Fruit fly (Drosophila melanogaster) Kc167 (cell line): ENCODE data around the gene GramD1B.

ENCODE experiments used
- Myc ChIP-seq: fragments of >200 bp; optimal IDR thresholded peaks from 2 replicates; lab custom pipeline; 2017; ENCODE audit warnings: missing external identifiers
- Sin3A ChIP-seq: fragments of >200 bp; optimal IDR thresholded peaks from 2 replicates; lab custom pipeline; 2018; ENCODE audit warnings: missing external identifiers
- h ChIP-seq: fragments of >200 bp; optimal IDR thresholded peaks from 3 replicates; lab custom pipeline; 2018; ENCODE audit warnings: missing external identifiers
- insv ChIP-seq: fragments of >200 bp; optimal IDR thresholded peaks from 3 replicates; lab custom pipeline; 2018; ENCODE audit warnings: missing external identifiers
- psq ChIP-seq: fragments of >200 bp; optimal IDR thresholded peaks from 2 replicates; lab custom pipeline; 2017; ENCODE audit warnings: missing external identifiers
- ttk ChIP-seq: sonication (Bioruptor generic); optimal IDR thresholded peaks from 2 replicates; lab custom pipeline; 2017; ENCODE audit warnings: missing external identifiers

GramD1B gene

DNA sequence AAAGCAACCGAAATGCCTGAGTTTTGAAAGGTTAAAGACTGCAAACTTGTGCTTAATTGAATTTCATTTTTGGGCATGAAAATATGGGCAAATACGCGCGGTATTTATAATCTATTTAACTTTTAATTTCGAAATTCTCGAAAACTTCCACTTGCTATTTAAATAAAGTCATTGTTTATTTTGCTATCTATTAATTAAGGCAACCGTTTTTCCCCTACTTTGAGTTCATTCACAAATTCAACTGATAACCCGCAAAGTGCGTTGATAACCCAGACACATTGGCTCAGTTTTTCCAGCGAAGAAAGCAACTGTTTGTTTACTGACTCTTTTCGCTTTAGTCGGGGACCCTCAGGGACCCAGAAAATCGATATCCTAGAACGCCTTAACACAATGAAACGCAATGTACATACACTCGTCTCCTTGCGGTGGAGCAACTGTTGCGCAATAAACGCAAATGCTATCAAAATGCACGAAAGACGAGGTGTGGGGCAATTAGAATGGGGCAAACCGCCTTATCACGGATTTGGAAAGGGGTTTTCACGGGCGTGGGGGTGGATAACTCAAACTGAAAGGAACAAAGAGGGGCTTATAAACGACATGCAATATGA, 1.3 kb downstream of the GramD1B start:
- TF ChIP-seq psq (lab: Kevin White, UChicago) (no peak), insv (lab: Kevin White, UChicago) (no peak), Sin3A (lab: Kevin White, UChicago) (no peak)

DNA sequence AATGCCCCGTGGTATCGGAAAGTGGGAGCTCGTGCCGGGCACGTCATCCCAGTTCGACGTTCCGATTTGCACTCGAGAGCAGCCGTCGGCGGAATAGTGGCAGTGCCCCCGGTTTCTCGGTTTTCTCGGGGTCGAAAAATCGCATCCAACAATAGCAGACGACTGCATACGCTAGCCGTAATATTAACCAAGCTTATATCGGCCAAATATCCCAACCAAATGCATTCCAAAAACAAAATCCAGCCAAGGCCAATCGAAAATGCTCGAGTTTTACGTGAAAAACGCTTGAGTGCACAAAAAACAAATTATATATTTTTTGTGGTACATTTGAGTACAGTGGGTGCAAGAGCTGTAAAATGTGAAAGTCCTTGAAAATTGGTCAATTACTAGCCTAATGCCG, 1.8 kb downstream of the GramD1B start:
- TF ChIP-seq h (lab: Kevin White, UChicago) = no peak
- TF ChIP-seq psq (lab: Kevin White, UChicago) = no peak
- TF ChIP-seq insv (lab: Kevin White, UChicago) = no peak
- TF ChIP-seq Myc (lab: Kevin White, UChicago) = no peak
- TF ChIP-seq Sin3A (lab: Kevin White, UChicago) = no peak
- no peak for TF ChIP-seq ttk (lab: Kevin White, UChicago)

DNA sequence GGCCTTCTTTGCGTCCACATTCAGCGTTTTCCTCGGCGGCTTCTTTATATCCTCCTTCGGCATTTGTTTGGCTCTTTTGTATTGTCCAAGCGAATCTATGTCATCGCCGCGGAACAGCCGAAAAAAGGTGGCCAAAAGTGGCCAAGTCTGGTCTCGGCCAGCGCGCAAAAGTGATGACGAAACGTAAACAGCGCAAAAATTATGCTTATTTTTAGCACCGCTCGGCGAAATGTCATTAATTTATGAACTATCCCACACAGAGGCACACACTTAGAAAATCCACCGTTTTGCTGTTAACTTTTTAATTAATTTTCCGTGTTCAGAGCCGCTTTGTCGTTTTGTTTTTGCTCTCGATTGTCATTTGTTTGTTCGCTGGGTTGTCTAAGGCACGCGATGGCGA, 2.3 kb downstream of the GramD1B start:
- TF ChIP-seq Myc (lab: Kevin White, UChicago) (no peak), insv (lab: Kevin White, UChicago) (no peak), ttk (lab: Kevin White, UChicago) (no peak), h (lab: Kevin White, UChicago) (no peak), Sin3A (lab: Kevin White, UChicago) (no peak), psq (lab: Kevin White, UChicago) (no peak)

DNA sequence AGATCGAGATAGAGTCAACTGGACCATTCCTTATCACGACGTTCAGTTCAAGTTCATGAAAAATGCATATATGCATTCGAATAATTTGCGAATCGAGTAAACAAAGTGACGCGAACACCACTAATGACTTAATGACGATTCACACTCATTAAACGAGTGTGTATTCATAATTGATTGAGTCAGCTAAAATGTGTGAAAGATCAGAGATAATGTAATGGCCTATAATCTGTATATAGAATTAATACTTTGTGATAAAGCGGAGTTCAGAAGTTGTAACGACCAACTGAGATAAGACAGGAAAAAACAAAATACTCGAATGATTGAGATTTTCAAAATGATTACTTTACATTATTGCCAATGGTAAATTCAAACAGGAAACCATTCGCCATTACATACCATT, 3.4 kb downstream of the GramD1B start:
- TF ChIP-seq insv (lab: Kevin White, UChicago) = no peak
- no peak for TF ChIP-seq ttk (lab: Kevin White, UChicago)
- no peak for TF ChIP-seq psq (lab: Kevin White, UChicago)
- no peak for TF ChIP-seq Myc (lab: Kevin White, UChicago)
- no peak for TF ChIP-seq h (lab: Kevin White, UChicago)
- TF ChIP-seq Sin3A (lab: Kevin White, UChicago) = no peak

DNA sequence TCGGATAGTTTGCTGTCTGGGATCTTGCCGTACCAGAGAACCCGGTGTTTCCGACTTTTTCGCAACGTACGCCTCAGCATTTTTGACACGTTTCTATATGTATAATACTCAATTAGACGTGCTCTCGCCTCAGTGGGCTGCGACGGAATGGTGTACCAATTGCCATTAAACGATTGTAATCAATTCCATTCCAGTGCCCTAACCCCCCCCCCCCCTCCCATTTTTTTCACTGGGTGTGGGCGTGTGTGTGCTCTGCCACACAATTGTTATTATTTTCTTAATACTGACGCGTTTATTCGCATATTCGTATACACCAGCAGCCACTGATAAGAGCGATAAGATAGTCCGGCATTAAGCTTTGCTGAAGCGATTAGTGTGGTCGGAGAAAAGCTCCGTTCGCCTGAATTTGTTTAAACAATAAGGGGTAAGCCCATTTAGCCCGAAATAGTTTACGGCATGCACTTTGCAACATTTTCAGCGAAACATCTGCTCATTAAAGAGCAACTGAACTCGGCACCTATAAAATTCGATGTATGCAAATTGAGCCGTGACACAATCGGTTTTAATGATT, 4.0 kb downstream of the GramD1B start:
- no peak for TF ChIP-seq Sin3A (lab: Kevin White, UChicago)
- no peak for TF ChIP-seq h (lab: Kevin White, UChicago)
- no peak for TF ChIP-seq insv (lab: Kevin White, UChicago)
- no peak for TF ChIP-seq ttk (lab: Kevin White, UChicago)
- no peak for TF ChIP-seq Myc (lab: Kevin White, UChicago)
- no peak for TF ChIP-seq psq (lab: Kevin White, UChicago)

DNA sequence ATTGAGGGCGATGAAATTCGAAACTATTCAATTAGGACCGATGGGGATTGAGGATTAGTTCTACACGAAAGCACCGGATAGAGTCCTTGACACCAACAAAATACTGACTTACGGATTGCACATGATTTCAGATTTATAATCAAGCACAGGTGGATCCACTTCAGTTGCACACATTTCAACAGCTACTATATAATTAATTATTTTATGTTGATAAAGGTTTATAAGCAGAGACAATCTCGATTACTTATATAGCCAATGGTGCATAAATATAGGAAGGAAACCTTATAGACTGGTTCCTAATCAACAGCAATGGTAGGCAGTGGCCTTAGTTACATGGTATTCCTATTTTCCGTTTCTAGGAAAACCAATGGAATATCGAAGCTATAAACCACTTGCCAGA, 4.7 kb downstream of the GramD1B start:
- TF ChIP-seq insv (lab: Kevin White, UChicago) (no peak), h (lab: Kevin White, UChicago) (no peak), psq (lab: Kevin White, UChicago) (no peak), Sin3A (lab: Kevin White, UChicago) (no peak), Myc (lab: Kevin White, UChicago) (no peak), ttk (lab: Kevin White, UChicago) (no peak)

DNA sequence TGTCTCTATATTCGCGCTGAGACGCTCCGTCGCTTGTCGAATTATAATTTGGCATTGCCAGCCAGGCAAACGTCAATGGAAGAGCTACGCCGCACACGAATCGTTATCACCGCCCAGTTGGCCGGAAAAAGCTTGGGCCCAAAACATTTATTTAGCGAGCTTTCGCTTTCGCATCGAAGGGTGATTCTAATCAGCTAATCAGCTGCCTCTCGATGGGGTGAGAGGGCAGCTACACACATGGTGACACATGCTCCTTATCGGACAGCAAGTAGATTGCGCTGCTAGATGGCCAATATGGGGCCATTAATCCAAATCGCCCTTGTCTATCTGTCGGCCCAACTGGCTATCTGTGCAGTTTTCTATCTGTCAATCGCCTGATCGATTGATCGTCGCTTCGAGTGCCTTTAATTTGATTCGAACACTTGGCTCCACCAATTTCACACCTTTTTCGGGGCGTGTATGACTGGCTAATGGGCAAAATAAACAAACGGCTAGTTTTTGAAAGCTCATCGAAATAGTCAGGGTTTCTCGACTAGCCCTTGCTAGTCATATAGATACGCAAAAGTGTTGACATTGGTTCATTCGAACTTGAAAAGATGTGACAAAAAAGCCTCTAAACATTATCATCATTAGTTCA, 7.0 kb downstream of the GramD1B start:
- TF ChIP-seq ttk (lab: Kevin White, UChicago) (no peak), insv (lab: Kevin White, UChicago) (no peak), Myc (lab: Kevin White, UChicago) (no peak), Sin3A (lab: Kevin White, UChicago) (no peak), psq (lab: Kevin White, UChicago) (no peak), h (lab: Kevin White, UChicago) (no peak)

DNA sequence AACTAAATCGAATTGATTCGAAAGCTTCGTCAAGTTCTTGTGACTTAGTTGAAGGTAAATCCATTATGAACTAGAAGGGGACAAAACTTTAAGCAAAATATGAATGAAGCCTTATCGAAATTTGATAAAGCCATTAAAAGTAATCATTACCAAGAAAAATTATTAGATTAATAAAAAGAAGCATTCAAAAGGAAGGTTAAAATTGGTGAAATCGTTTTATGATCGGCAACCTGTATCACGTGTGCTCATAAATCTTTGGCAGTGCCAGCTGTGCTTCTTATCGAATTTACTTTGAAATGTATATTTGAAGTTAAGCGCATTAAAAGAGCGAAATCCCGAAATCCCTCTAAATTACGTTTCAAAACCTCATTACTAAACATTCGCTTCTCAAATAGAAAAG, 11.4 kb downstream of the GramD1B start:
- TF ChIP-seq h (lab: Kevin White, UChicago) (no peak), insv (lab: Kevin White, UChicago) (no peak), psq (lab: Kevin White, UChicago) (no peak), Myc (lab: Kevin White, UChicago) (no peak), ttk (lab: Kevin White, UChicago) (no peak)

DNA sequence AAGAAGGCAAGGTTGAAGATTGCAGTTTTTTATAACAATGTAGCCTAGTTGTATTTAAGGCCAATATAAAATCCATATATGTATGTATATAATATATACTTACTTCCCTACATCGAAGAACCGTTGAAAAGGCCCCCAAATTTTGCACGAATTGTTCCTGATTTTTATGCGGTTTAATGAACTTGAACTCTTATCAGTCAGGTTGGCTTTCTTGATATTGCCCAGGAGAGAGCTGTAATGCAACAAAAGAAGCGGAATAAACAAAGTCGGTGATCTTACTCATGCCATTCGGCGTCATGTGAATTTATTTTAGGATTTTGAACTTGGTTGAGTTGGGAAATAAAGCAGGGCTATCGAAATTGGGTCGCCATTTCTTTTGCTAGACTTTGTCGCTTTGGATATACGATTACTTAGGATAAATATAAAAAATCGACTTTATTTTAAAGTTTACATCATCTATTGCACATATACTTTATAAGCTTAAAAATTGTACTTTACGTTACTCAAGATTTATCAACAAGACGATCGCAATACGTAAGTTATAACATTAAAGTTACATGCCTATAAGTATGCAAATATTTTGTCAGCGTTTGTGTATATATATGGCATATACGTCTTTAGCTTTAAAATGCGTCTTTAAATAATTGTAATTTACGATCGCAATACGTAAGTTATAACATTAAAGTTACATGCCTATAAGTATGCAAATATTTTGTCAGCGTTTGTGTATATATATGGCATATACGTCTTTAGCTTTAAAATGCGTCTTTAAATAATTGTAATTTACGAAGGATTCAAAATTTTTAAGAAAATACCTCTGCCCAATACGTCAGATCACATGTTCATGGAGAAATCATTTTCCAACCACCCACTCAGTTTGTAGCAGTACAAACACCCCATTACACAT, 16.1 kb downstream of the GramD1B start, which contains the start of gene CG8838:
CG8838 (plus strand) TSS at position 857 of the 907 bp plus-strand sequence.
- TF ChIP-seq insv (lab: Kevin White, UChicago) = no peak
- TF ChIP-seq Sin3A (lab: Kevin White, UChicago) = no peak
- no peak for TF ChIP-seq h (lab: Kevin White, UChicago)
- TF ChIP-seq ttk (lab: Kevin White, UChicago) = no peak
- no peak for TF ChIP-seq psq (lab: Kevin White, UChicago)
- TF ChIP-seq Myc (lab: Kevin White, UChicago) = no peak

DNA sequence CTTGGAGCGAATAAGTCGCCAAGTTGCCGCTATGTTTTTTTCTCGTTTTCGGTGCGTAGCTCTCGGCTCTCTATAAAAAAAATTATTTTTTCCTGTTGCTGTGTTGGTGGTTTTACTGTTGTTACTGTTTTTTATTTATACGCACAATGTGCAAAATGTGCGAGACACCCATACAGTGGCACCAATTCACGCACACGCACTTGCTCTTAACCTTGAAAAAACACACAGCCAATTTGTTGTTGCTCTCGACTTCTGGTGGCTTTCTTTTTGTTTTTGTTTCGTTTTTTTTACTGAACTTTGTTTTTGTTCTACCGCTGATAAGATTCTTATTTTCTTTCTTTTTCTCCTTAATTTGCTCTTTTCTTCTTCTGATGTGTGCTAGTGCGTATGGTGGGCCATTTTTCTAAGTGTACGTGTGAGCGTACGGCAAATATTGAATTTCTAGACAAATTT, 17.0 kb downstream of the GramD1B start:
- TF ChIP-seq ttk (lab: Kevin White, UChicago) = no peak
- TF ChIP-seq Sin3A (lab: Kevin White, UChicago) = no peak
- no peak for TF ChIP-seq insv (lab: Kevin White, UChicago)
- no peak for TF ChIP-seq psq (lab: Kevin White, UChicago)
- no peak for TF ChIP-seq Myc (lab: Kevin White, UChicago)
- no peak for TF ChIP-seq h (lab: Kevin White, UChicago)
